Worm (Caenorhabditis elegans) whole organism, mixed stage, embryonic: ENCODE data around the gene pqn-31.
A peak's percentile ranks its signal among the peaks of the same experiment; 100 is the strongest.

Experiments used
- M03D4.4 ChIP-seq: sonication (generic microtip); optimal IDR thresholded peaks from 2 replicates; lab custom pipeline; 2017; ENCODE audit warnings: mild to moderate bottlenecking, missing genetic modification characterization, missing compliant biosample characterization
- blmp-1 ChIP-seq: fragments of 150-350 bp; optimal IDR thresholded peaks from 2 replicates; lab custom pipeline; 2014; ENCODE audit warnings: missing biosample characterization, missing genetic modification characterization
- ceh-39 ChIP-seq: fragments of 150-350 bp; optimal IDR thresholded peaks from 2 replicates; lab custom pipeline; 2014; ENCODE audit warnings: missing biosample characterization, missing genetic modification characterization
- ceh-43 ChIP-seq: fragments of 200-800 bp; sonication (Bioruptor generic); optimal IDR thresholded peaks from 2 replicates; lab custom pipeline; 2018; ENCODE audit warnings: mild to moderate bottlenecking, missing genetic modification characterization, moderate library complexity, missing compliant biosample characterization
- ces-1 ChIP-seq: fragments of 150-350 bp; optimal IDR thresholded peaks from 2 replicates; lab custom pipeline; 2014; ENCODE audit warnings: missing biosample characterization, missing genetic modification reagents, missing genetic modification characterization
- cnd-1 ChIP-seq: fragments of 200-800 bp; sonication (Bioruptor generic); optimal IDR thresholded peaks from 2 replicates; lab custom pipeline; 2018; ENCODE audit warnings: mild to moderate bottlenecking, missing genetic modification characterization, missing compliant biosample characterization
- drap-1 ChIP-seq: fragments of 200-800 bp; sonication (Bioruptor generic); optimal IDR thresholded peaks from 3 replicates; lab custom pipeline; 2018; ENCODE audit warnings: mild to moderate bottlenecking, missing genetic modification characterization, missing compliant biosample characterization
- elt-3 ChIP-seq: fragments of 150-350 bp; optimal IDR thresholded peaks from 2 replicates; lab custom pipeline; 2014; ENCODE audit warnings: missing biosample characterization, missing genetic modification characterization
- flh-1 ChIP-seq: fragments of 200-800 bp; sonication (Bioruptor generic); optimal IDR thresholded peaks from 2 replicates; lab custom pipeline; 2018; ENCODE audit warnings: mild to moderate bottlenecking, missing genetic modification characterization, moderate library complexity, missing compliant biosample characterization
- ham-2 ChIP-seq: fragments of 200-800 bp; sonication (Bioruptor generic); optimal IDR thresholded peaks from 2 replicates; lab custom pipeline; 2018; ENCODE audit warnings: mild to moderate bottlenecking, missing genetic modification characterization, missing compliant biosample characterization
- hlh-1 ChIP-seq: fragments of 150-350 bp; optimal IDR thresholded peaks from 2 replicates; lab custom pipeline; 2014; ENCODE audit warnings: missing biosample characterization, missing genetic modification reagents, missing genetic modification characterization
- lin-13 ChIP-seq: fragments of 150-350 bp; optimal IDR thresholded peaks from 2 replicates; lab custom pipeline; 2014; ENCODE audit warnings: missing biosample characterization, missing genetic modification characterization
- lin-32 ChIP-seq: fragments of 200-800 bp; sonication (Bioruptor generic); optimal IDR thresholded peaks from 2 replicates; lab custom pipeline; 2018; ENCODE audit warnings: mild to moderate bottlenecking, missing genetic modification characterization, missing compliant biosample characterization
- mab-5 ChIP-seq: fragments of 150-350 bp; optimal IDR thresholded peaks from 2 replicates; lab custom pipeline; 2014; ENCODE audit warnings: missing biosample characterization, missing genetic modification characterization
- mep-1 ChIP-seq: fragments of 150-350 bp; optimal IDR thresholded peaks from 2 replicates; lab custom pipeline; 2017; ENCODE audit warnings: missing biosample characterization, missing genetic modification reagents, missing genetic modification characterization, inconsistent platforms
- mls-2 ChIP-seq: sonication (generic microtip); optimal IDR thresholded peaks from 2 replicates; lab custom pipeline; 2016; ENCODE audit warnings: mild to moderate bottlenecking, missing genetic modification characterization, moderate library complexity, missing compliant biosample characterization
- nhr-12 ChIP-seq: fragments of 150-350 bp; optimal IDR thresholded peaks from 2 replicates; lab custom pipeline; 2014; ENCODE audit warnings: missing biosample characterization, missing genetic modification characterization
- nhr-237 ChIP-seq: fragments of 150-350 bp; optimal IDR thresholded peaks from 2 replicates; lab custom pipeline; 2014; ENCODE audit warnings: missing biosample characterization, missing genetic modification characterization
- nhr-28 ChIP-seq: fragments of 150-350 bp; optimal IDR thresholded peaks from 2 replicates; lab custom pipeline; 2014; ENCODE audit warnings: missing biosample characterization, missing genetic modification characterization
- nhr-76 ChIP-seq: sonication (generic microtip); optimal IDR thresholded peaks from 2 replicates; lab custom pipeline; 2017; ENCODE audit warnings: missing biosample characterization, missing genetic modification characterization
- pha-4 ChIP-seq: fragments of 150-350 bp; optimal IDR thresholded peaks from 2 replicates; lab custom pipeline; 2018; ENCODE audit warnings: missing biosample characterization, missing genetic modification reagents, missing genetic modification characterization
- sem-2 ChIP-seq: fragments of 200-800 bp; sonication (Bioruptor generic); optimal IDR thresholded peaks from 2 replicates; lab custom pipeline; 2018; ENCODE audit warnings: mild to moderate bottlenecking, missing genetic modification characterization, missing compliant biosample characterization
- snpc-4 ChIP-seq: fragments of 150-350 bp; optimal IDR thresholded peaks from 2 replicates; lab custom pipeline; 2014; ENCODE audit warnings: missing biosample characterization, missing genetic modification characterization
- sptf-1 ChIP-seq: sonication (generic microtip); optimal IDR thresholded peaks from 2 replicates; lab custom pipeline; 2017; ENCODE audit warnings: mild to moderate bottlenecking, missing genetic modification characterization, moderate library complexity, missing compliant biosample characterization
- tbx-8 ChIP-seq: fragments of 200-800 bp; sonication (Bioruptor generic); optimal IDR thresholded peaks from 2 replicates; lab custom pipeline; 2018; ENCODE audit warnings: mild to moderate bottlenecking, missing genetic modification characterization, moderate library complexity, missing compliant biosample characterization
- unc-120 ChIP-seq: sonication (generic microtip); optimal IDR thresholded peaks from 2 replicates; lab custom pipeline; 2017; ENCODE audit warnings: missing genetic modification characterization, missing compliant biosample characterization; ENCODE audit not compliant: poor library complexity, severe bottlenecking
- unc-39 ChIP-seq: fragments of 150-350 bp; optimal IDR thresholded peaks from 2 replicates; lab custom pipeline; 2014; ENCODE audit warnings: missing biosample characterization, missing genetic modification characterization
- unc-62 ChIP-seq: fragments of 150-350 bp; optimal IDR thresholded peaks from 2 replicates; lab custom pipeline; 2014; ENCODE audit warnings: missing biosample characterization, missing genetic modification reagents, missing genetic modification characterization
- zip-8 ChIP-seq: fragments of 150-350 bp; optimal IDR thresholded peaks from 2 replicates; lab custom pipeline; 2014; ENCODE audit warnings: missing biosample characterization, missing genetic modification characterization
- ztf-11 ChIP-seq: fragments of 150-350 bp; optimal IDR thresholded peaks from 2 replicates; lab custom pipeline; 2014; ENCODE audit warnings: missing biosample characterization, missing genetic modification characterization

The pqn-31 gene

DNA sequence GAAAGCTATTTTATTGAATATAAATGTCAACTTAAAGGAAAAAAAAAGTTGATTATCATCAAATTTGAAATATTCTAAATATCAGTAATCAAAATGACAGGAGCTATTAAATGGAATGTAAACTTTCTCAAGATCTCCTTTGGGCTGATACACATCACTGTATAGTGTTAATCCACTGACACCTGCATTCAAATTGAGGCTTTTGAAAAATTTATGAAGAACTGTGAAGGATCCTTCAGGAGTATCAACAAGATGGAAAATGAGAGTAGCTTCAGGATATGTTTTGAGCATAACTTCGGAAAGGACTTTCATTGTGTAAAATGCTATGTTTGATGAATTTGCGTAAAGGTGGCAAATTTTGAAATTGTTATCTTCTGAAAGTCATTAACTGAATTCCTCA lies 12.2 kb upstream of the pqn-31 start:
- no peak for TF ChIP-seq ceh-39 (tag; lab: Kevin White, UChicago)
- TF ChIP-seq ztf-11 (tag; lab: Kevin White, UChicago): no peak
- no peak for TF ChIP-seq elt-3 (tag; lab: Kevin White, UChicago)
- TF ChIP-seq ham-2: no peak
- TF ChIP-seq sem-2 (GFP tag; lab: Kevin White, UChicago): no peak
- no peak for TF ChIP-seq M03D4.4 (tag; lab: Kevin White, UChicago)
- TF ChIP-seq blmp-1 (tag; lab: Kevin White, UChicago): no peak
- TF ChIP-seq mab-5 (tag; lab: Kevin White, UChicago): no peak
- no peak for TF ChIP-seq drap-1 (GFP tag; lab: Kevin White, UChicago)
- no peak for TF ChIP-seq unc-39 (tag; lab: Kevin White, UChicago)
- TF ChIP-seq flh-1 (GFP tag; lab: Kevin White, UChicago): no peak
- no peak for TF ChIP-seq hlh-1
- no peak for TF ChIP-seq tbx-8 (GFP tag; lab: Kevin White, UChicago)
- TF ChIP-seq pha-4: no peak
- no peak for TF ChIP-seq nhr-12
- no peak for TF ChIP-seq sptf-1 (tag; lab: Kevin White, UChicago)
- TF ChIP-seq snpc-4 (tag; lab: Kevin White, UChicago): no peak

- TF ChIP-seq nhr-237 (tag; lab: Kevin White, UChicago): no peak
- TF ChIP-seq lin-32 (GFP tag; lab: Kevin White, UChicago): no peak
- TF ChIP-seq mab-5 (tag; lab: Kevin White, UChicago): no peak
- no peak for TF ChIP-seq zip-8 (tag; lab: Kevin White, UChicago)
- no peak for TF ChIP-seq pha-4
- no peak for TF ChIP-seq ces-1 (GFP tag; lab: Kevin White, UChicago)
These were observed 11.0 kb upstream of the pqn-31 start, which contains the start of gene F21C10.9 for ce11 chrV:9098280-9098973. Gene F21C10.9, minus strand, starts transcription at chrV:9098696.

- TF ChIP-seq nhr-237 (tag; lab: Kevin White, UChicago) (no peak), flh-1 (GFP tag; lab: Kevin White, UChicago) (no peak), mep-1 (tag; lab: Kevin White, UChicago) (no peak), lin-13 (tag; lab: Kevin White, UChicago) (no peak), mab-5 (tag; lab: Kevin White, UChicago) (no peak), cnd-1 (tag; lab: Kevin White, UChicago) (no peak), mls-2 (tag; lab: Kevin White, UChicago) (no peak), ceh-43 (no peak), nhr-76 (tag; lab: Kevin White, UChicago) (no peak)
These were observed 8.3 kb upstream of the pqn-31 start, which contains the start of gene frpr-6 for ce11 chrV:9101062-9101461. Gene frpr-6, minus strand, starts transcription at chrV:9101162.

DNA sequence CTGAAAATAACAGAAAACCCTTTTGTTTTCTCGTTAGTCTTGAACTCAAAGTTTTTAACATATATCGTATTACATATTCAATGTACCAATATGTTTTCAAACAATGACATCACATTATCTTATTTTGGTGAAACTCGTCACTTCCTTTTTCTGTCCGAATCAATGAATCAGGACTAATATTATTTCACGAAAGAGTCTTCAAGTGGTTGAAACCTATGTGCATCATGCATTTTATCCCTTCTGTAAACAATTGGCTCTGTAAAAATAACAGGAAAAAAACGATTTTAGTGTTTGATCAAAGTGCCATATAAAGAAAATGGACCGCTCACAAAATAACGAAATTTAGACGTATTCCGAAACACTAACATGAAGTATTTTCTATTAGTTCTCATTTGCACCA lies 1.2 kb upstream of the pqn-31 start, which contains the start of gene F21C10.18:
Gene F21C10.18 (plus strand): TSS at position 301 of the 400 bp plus-strand sequence.
- no peak for TF ChIP-seq mls-2 (tag; lab: Kevin White, UChicago)
- no peak for TF ChIP-seq nhr-76 (tag; lab: Kevin White, UChicago)
- TF ChIP-seq unc-39 (tag; lab: Kevin White, UChicago): no peak
- TF ChIP-seq cnd-1 (tag; lab: Kevin White, UChicago): no peak
- no peak for TF ChIP-seq unc-62

DNA sequence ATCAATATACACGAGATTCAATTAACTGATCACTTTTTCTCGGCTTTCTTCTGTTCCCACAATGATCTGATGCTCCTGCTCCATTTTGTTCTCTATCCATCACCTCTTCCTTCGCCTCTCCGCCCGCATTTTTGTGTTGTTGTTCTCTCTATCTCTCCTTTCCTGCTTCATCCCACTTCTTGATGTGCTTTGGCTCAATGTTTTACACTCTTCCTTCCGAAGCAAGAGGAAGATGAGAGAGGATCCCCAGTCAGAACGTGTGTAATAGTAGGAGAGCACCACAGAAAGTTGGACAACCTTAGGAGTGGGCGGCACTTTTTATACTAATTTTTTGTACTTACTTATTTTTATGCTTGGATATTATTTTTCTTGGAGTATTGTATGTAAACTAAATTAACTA lies 2.6 kb downstream of the pqn-31 start:
- TF ChIP-seq unc-120 (peak; percentile 97), sem-2 (GFP tag; lab: Kevin White, UChicago) (no peak), M03D4.4 (tag; lab: Kevin White, UChicago) (no peak), hlh-1 (peak; percentile 43)

DNA sequence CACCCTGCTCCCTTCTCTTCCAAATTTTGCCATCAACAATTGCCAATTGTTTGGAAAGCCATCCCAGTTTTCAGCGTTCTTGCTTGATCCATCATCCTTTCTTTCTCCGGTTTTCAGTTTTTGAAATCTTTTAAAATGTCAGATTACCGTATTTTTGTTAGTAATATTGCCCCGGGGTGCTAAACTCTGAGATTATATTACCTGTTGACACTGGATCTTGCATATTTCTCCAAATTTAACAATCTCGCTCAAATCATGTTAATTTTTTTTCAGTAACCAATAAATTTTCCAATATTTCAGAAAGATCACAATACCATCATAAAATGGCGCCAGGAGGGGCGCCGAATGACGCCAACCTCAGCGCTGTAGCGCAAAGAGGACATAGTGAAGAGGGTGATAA lies 3.1 kb downstream of the pqn-31 start, which contains the start of gene F21C10.7:
Gene F21C10.7 (plus strand): TSS at position 301 of the 400 bp plus-strand sequence.
- TF ChIP-seq nhr-237 (tag; lab: Kevin White, UChicago): no peak
- no peak for TF ChIP-seq sptf-1 (tag; lab: Kevin White, UChicago)
- no peak for TF ChIP-seq blmp-1 (tag; lab: Kevin White, UChicago)
- no peak for TF ChIP-seq nhr-28 (tag; lab: Kevin White, UChicago)
